Worm (Caenorhabditis elegans) whole organism, early embryonic: ENCODE measurements around the gene vab-8.

Experiments
- B0310.2 ChIP-seq: sonication (generic microtip); optimal IDR thresholded peaks from 2 replicates; lab custom pipeline; 2016; ENCODE audit warnings: mild to moderate bottlenecking, missing genetic modification characterization, missing compliant biosample characterization
- F13C5.2 ChIP-seq: sonication (generic microtip); optimal IDR thresholded peaks from 2 replicates; lab custom pipeline; 2017; ENCODE audit warnings: mild to moderate bottlenecking, missing genetic modification characterization, inconsistent platforms, missing compliant biosample characterization
- aly-1 ChIP-seq: sonication (generic microtip); optimal IDR thresholded peaks from 2 replicates; lab custom pipeline; 2016; ENCODE audit warnings: missing genetic modification characterization, missing compliant biosample characterization
- ama-1 ChIP-seq: fragments of 150-350 bp; optimal IDR thresholded peaks from 2 replicates; lab custom pipeline; 2014
- ceh-13 ChIP-seq: fragments of 200-800 bp; sonication (Bioruptor generic); optimal IDR thresholded peaks from 2 replicates; lab custom pipeline; 2018; ENCODE audit warnings: mild to moderate bottlenecking, missing genetic modification characterization, missing compliant biosample characterization
- ceh-36 ChIP-seq: sonication (generic microtip); optimal IDR thresholded peaks from 2 replicates; lab custom pipeline; 2016; ENCODE audit warnings: missing genetic modification characterization, inconsistent platforms, missing compliant biosample characterization
- ets-7 ChIP-seq: sonication (generic microtip); optimal IDR thresholded peaks from 2 replicates; lab custom pipeline; 2016; ENCODE audit warnings: missing genotype, missing genetic modification characterization, missing compliant biosample characterization
- flt-1 ChIP-seq: fragments of 200-800 bp; sonication (Bioruptor generic); IDR thresholded peaks from 2 replicates; pipeline ENCODE4 v1.3.6; 2022; ENCODE audit warnings: missing genetic modification characterization, missing compliant biosample characterization
- hmbx-1 ChIP-seq: sonication (generic microtip); optimal IDR thresholded peaks from 2 replicates; lab custom pipeline; 2016; ENCODE audit warnings: mild to moderate bottlenecking, missing genetic modification characterization, missing compliant biosample characterization
- hnd-1 ChIP-seq: sonication (generic microtip); optimal IDR thresholded peaks from 2 replicates; lab custom pipeline; 2016; ENCODE audit warnings: missing genetic modification characterization, missing compliant biosample characterization
- sea-1 ChIP-seq: fragments of 200-800 bp; sonication (Bioruptor generic); conservative IDR thresholded peaks from 2 replicates; pipeline ENCODE4 v1.3.6; 2022; ENCODE audit warnings: missing genetic modification characterization, missing compliant biosample characterization
- tbx-11 ChIP-seq: fragments of 200-800 bp; sonication (Bioruptor generic); IDR thresholded peaks from 2 replicates; pipeline ENCODE4 v1.3.6; 2022; ENCODE audit warnings: missing genetic modification characterization, missing compliant biosample characterization
- tbx-37 ChIP-seq: fragments of 200-800 bp; sonication (Bioruptor generic); conservative IDR thresholded peaks from 2 replicates; pipeline ENCODE4 v1.3.6; 2022; ENCODE audit warnings: missing genetic modification reagents, missing genetic modification characterization, missing compliant biosample characterization
- tra-4 ChIP-seq: sonication (generic microtip); optimal IDR thresholded peaks from 2 replicates; lab custom pipeline; 2017; ENCODE audit warnings: missing genetic modification characterization, missing compliant biosample characterization

ce11 chrV:12179338-12179737, 33.8 kb upstream of the vab-8 start, which contains the start of gene clec-224:
- no peak for TF ChIP-seq hnd-1 (tag; lab: Kevin White, UChicago)
- no peak for TF ChIP-seq tbx-11 (GFP tag; lab: Robert Waterston, UW)
- TF ChIP-seq B0310.2 (tag; lab: Kevin White, UChicago): no peak
- TF ChIP-seq flt-1 (GFP tag; lab: Robert Waterston, UW): no peak
- no peak for TF ChIP-seq ama-1 (lab: Kevin White, UChicago)
- TF ChIP-seq tra-4: no peak
- TF ChIP-seq F13C5.2 (tag; lab: Kevin White, UChicago): no peak
- TF ChIP-seq ceh-36 (tag; lab: Kevin White, UChicago): peak; percentile 9
- TF ChIP-seq tbx-37 (GFP tag; lab: Robert Waterston, UW): no peak
- no peak for TF ChIP-seq hmbx-1 (tag; lab: Kevin White, UChicago)
- TF ChIP-seq ceh-13 (GFP tag; lab: Kevin White, UChicago): no peak
- no peak for TF ChIP-seq ets-7
- no peak for TF ChIP-seq aly-1 (tag; lab: Kevin White, UChicago)
- no peak for TF ChIP-seq sea-1 (GFP tag; lab: Robert Waterston, UW)
